ENCODE assay signal across 4 fruit fly cellular contexts in genomic region chr3R:31687782-31688181, dm6.
TF ChIP-seq lines count a peak whose summit lies in the region.

No protein-coding gene starts in this region.

- TF ChIP-seq CTCF in whole organism, embryonic (GFP tag; optimal IDR thresholded peaks at IDR 0.05; lab: Kevin White, UChicago) = no peak

TF ChIP-seq in whole organism, embryonic, 481 proteins besides CTCF, POLR2A, EP300 and RAD21 (continues in another document):
- no peak for TF ChIP-seq Rx (GFP tag; IDR thresholded peaks at IDR 0.05; lab: Robert Waterston, UW)
- no peak for TF ChIP-seq CG12744 (GFP tag; optimal IDR thresholded peaks at IDR 0.05; lab: Kevin White, UChicago)
- TF ChIP-seq E2f1 (GFP tag; IDR thresholded peaks at IDR 0.05; lab: Robert Waterston, UW) = no peak
- TF ChIP-seq CG12236 (GFP tag; optimal IDR thresholded peaks at IDR 0.05; lab: Kevin White, UChicago) = no peak
- TF ChIP-seq twi (tag; optimal IDR thresholded peaks at IDR 0.05; lab: Kevin White, UChicago) = no peak
- TF ChIP-seq Gsc (GFP tag; IDR thresholded peaks at IDR 0.05; lab: Robert Waterston, UW) = no peak
- no peak for TF ChIP-seq tup (GFP tag; optimal IDR thresholded peaks at IDR 0.05; lab: Kevin White, UChicago)
- no peak for TF ChIP-seq dm (GFP tag; optimal IDR thresholded peaks at IDR 0.05; lab: Kevin White, UChicago)
- no peak for TF ChIP-seq tin (GFP tag; optimal IDR thresholded peaks at IDR 0.05; lab: Kevin White, UChicago)
- no peak for TF ChIP-seq CG6654 (GFP tag; optimal IDR thresholded peaks at IDR 0.05; lab: Kevin White, UChicago)
- TF ChIP-seq CG18764 (GFP tag; optimal IDR thresholded peaks at IDR 0.05; lab: Kevin White, UChicago) = no peak
- no peak for TF ChIP-seq Eip74EF (GFP tag; optimal IDR thresholded peaks at IDR 0.05; lab: Kevin White, UChicago)
- no peak for TF ChIP-seq kay (GFP tag; optimal IDR thresholded peaks at IDR 0.05; lab: Kevin White, UChicago)
- TF ChIP-seq CG7928 (GFP tag; optimal IDR thresholded peaks at IDR 0.05; lab: Kevin White, UChicago) = no peak
- no peak for TF ChIP-seq vfl (GFP tag; optimal IDR thresholded peaks at IDR 0.05; lab: Kevin White, UChicago)
- TF ChIP-seq CG5953 (GFP tag; IDR thresholded peaks at IDR 0.05; lab: Robert Waterston, UW) = no peak
- no peak for TF ChIP-seq schlank (tag; optimal IDR thresholded peaks at IDR 0.05; lab: Kevin White, UChicago)
- TF ChIP-seq esg (GFP tag; conservative IDR thresholded peaks at IDR 0.05; lab: Robert Waterston, UW) = 0 out of 2 replicates have a peak, but pooled peaks have one; percentile 5
- TF ChIP-seq CG43689 (GFP tag; IDR thresholded peaks at IDR 0.05; lab: Robert Waterston, UW) = no peak
- TF ChIP-seq CG11085 (GFP tag; IDR thresholded peaks at IDR 0.05; lab: Robert Waterston, UW) = no peak
- no peak for TF ChIP-seq CG13894 (tag; optimal IDR thresholded peaks at IDR 0.05; lab: Kevin White, UChicago)
- TF ChIP-seq NfI (GFP tag; optimal IDR thresholded peaks at IDR 0.05; lab: Kevin White, UChicago) = peak; percentile 16
- peak; percentile 49 for TF ChIP-seq CG12391 (tag; optimal IDR thresholded peaks at IDR 0.05; lab: Kevin White, UChicago)
- TF ChIP-seq salm (tag; optimal IDR thresholded peaks at IDR 0.05; lab: Kevin White, UChicago) = no peak

TF ChIP-seq in whole organism, prepupa, 60 proteins besides CTCF, POLR2A, EP300 and RAD21 (continues in another document):
- TF ChIP-seq CG3919 (GFP tag; optimal IDR thresholded peaks at IDR 0.05; lab: Kevin White, UChicago) (peak; percentile 68), Eip93F (GFP tag; optimal IDR thresholded peaks at IDR 0.05; lab: Kevin White, UChicago) (no peak), CG6276 (GFP tag; optimal IDR thresholded peaks at IDR 0.05; lab: Kevin White, UChicago) (peak; percentile 8), CG8319 (GFP tag; optimal IDR thresholded peaks at IDR 0.05; lab: Kevin White, UChicago) (no peak), dac (GFP tag; optimal IDR thresholded peaks at IDR 0.05; lab: Kevin White, UChicago) (peak; percentile 45), CG16779 (tag; optimal IDR thresholded peaks at IDR 0.05; lab: Kevin White, UChicago) (no peak), CG7368 (GFP tag; optimal IDR thresholded peaks at IDR 0.05; lab: Kevin White, UChicago) (no peak), Sox14 (GFP tag; optimal IDR thresholded peaks at IDR 0.05; lab: Kevin White, UChicago) (peak; percentile 72), CG8632 (GFP tag; optimal IDR thresholded peaks at IDR 0.05; lab: Kevin White, UChicago) (peak; percentile 20), CG11762 (GFP tag; optimal IDR thresholded peaks at IDR 0.05; lab: Kevin White, UChicago; ENCODE audit: insufficient read depth) (no peak), CG6792 (GFP tag; optimal IDR thresholded peaks at IDR 0.05; lab: Kevin White, UChicago) (peak; percentile 41), CG8119 (GFP tag; IDR thresholded peaks at IDR 0.05; lab: Robert Waterston, UW) (peak; percentile 68), Sox102F (GFP tag; optimal IDR thresholded peaks at IDR 0.05; lab: Kevin White, UChicago) (peak; percentile 77), CG11294 (GFP tag; IDR thresholded peaks at IDR 0.05; lab: Robert Waterston, UW) (peak; percentile 18; the same call in 1 of the 2 replicates), CG1621 (tag; optimal IDR thresholded peaks at IDR 0.05; lab: Kevin White, UChicago) (no peak), Hr4 (GFP tag; optimal IDR thresholded peaks at IDR 0.05; lab: Kevin White, UChicago) (peak; percentile 66), vri (GFP tag; optimal IDR thresholded peaks at IDR 0.05; lab: Kevin White, UChicago) (no peak), achi (GFP tag; optimal IDR thresholded peaks at IDR 0.05; lab: Kevin White, UChicago) (peak; percentile 48), pdm3 (GFP tag; optimal IDR thresholded peaks at IDR 0.05; lab: Kevin White, UChicago) (peak; percentile 70), Lpt (GFP tag; optimal IDR thresholded peaks at IDR 0.05; lab: Kevin White, UChicago) (peak; percentile 20), Sox15 (GFP tag; optimal IDR thresholded peaks at IDR 0.05; lab: Kevin White, UChicago) (peak; percentile 20), Eip75B (GFP tag; optimal IDR thresholded peaks at IDR 0.05; lab: Kevin White, UChicago) (peak; percentile 61), CG6854 (GFP tag; optimal IDR thresholded peaks at IDR 0.05; lab: Kevin White, UChicago) (no peak), ss (GFP tag; optimal IDR thresholded peaks at IDR 0.05; lab: Kevin White, UChicago) (no peak)

TF ChIP-seq in whole organism, pupa, 21 proteins besides CTCF, POLR2A, EP300 and RAD21:
- TF ChIP-seq CG13204 (GFP tag; optimal IDR thresholded peaks at IDR 0.05; lab: Kevin White, UChicago) (no peak), CG9948 (tag; optimal IDR thresholded peaks at IDR 0.05; lab: Kevin White, UChicago) (no peak), Ets98B (GFP tag; IDR thresholded peaks at IDR 0.05; lab: Robert Waterston, UW) (peak; percentile 53), CG14655 (GFP tag; optimal IDR thresholded peaks at IDR 0.05; lab: Kevin White, UChicago) (peak; percentile 64), Snoo (tag; optimal IDR thresholded peaks at IDR 0.05; lab: Kevin White, UChicago) (peak; percentile 49), CG8159 (tag; optimal IDR thresholded peaks at IDR 0.05; lab: Kevin White, UChicago) (no peak), CG32121 (GFP tag; IDR thresholded peaks at IDR 0.05; lab: Robert Waterston, UW) (peak; percentile 62; the same call in 1 of the 2 replicates), rn (GFP tag; IDR thresholded peaks at IDR 0.05; lab: Robert Waterston, UW) (peak; percentile 41; the same call in 1 of the 2 replicates), gl (tag; optimal IDR thresholded peaks at IDR 0.05; lab: Kevin White, UChicago) (no peak), Pif1B (GFP tag; optimal IDR thresholded peaks at IDR 0.05; lab: Kevin White, UChicago) (peak; percentile 60), Pif1A (GFP tag; optimal IDR thresholded peaks at IDR 0.05; lab: Kevin White, UChicago) (peak; percentile 61), CG10348 (GFP tag; IDR thresholded peaks at IDR 0.05; lab: Robert Waterston, UW) (no peak), D1 (tag; optimal IDR thresholded peaks at IDR 0.05; lab: Kevin White, UChicago) (no peak), CG34367 (tag; optimal IDR thresholded peaks at IDR 0.05; lab: Kevin White, UChicago) (no peak), EcR (GFP tag; optimal IDR thresholded peaks at IDR 0.05; lab: Kevin White, UChicago) (no peak), CG8301 (tag; optimal IDR thresholded peaks at IDR 0.05; lab: Kevin White, UChicago) (peak; percentile 55), CG15710 (tag; optimal IDR thresholded peaks at IDR 0.05; lab: Kevin White, UChicago) (peak; percentile 2), CG12605 (GFP tag; IDR thresholded peaks at IDR 0.05; lab: Robert Waterston, UW) (peak; percentile 49), CG17806 (tag; optimal IDR thresholded peaks at IDR 0.05; lab: Kevin White, UChicago) (peak; percentile 10), CG4496 (GFP tag; IDR thresholded peaks at IDR 0.05; lab: Robert Waterston, UW) (peak; percentile 73; the same call in 1 of the 3 replicates), fd96Ca (GFP tag; IDR thresholded peaks at IDR 0.05; lab: Robert Waterston, UW) (peak; percentile 62; the same call in 2 of the 3 replicates)

TF ChIP-seq in whole organism, wandering third instar larva, 38 proteins besides CTCF, POLR2A, EP300 and RAD21:
- peak; percentile 29 for TF ChIP-seq h (GFP tag; optimal IDR thresholded peaks at IDR 0.05; lab: Kevin White, UChicago)
- no peak for TF ChIP-seq Vsx2 (GFP tag; optimal IDR thresholded peaks at IDR 0.05; lab: Kevin White, UChicago; ENCODE audit: partially characterized antibody)
- no peak for TF ChIP-seq CrebA (GFP tag; optimal IDR thresholded peaks at IDR 0.05; lab: Kevin White, UChicago; ENCODE audit: borderline replicate concordance)
- no peak for TF ChIP-seq Dfd (GFP tag; optimal IDR thresholded peaks at IDR 0.05; lab: Kevin White, UChicago)
- peak; percentile 10 for TF ChIP-seq ey (GFP tag; optimal IDR thresholded peaks at IDR 0.05; lab: Kevin White, UChicago)
- no peak for TF ChIP-seq woc (GFP tag; optimal IDR thresholded peaks at IDR 0.05; lab: Kevin White, UChicago)
- peak in 1 of 2 experiments; percentile 21 for TF ChIP-seq foxo (GFP tag; optimal IDR thresholded peaks at IDR 0.05; lab: Kevin White, UChicago)
- no peak for TF ChIP-seq psq (GFP tag; optimal IDR thresholded peaks at IDR 0.05; lab: Kevin White, UChicago)
- TF ChIP-seq tai (GFP tag; optimal IDR thresholded peaks at IDR 0.05; lab: Kevin White, UChicago) = no peak
- peak; percentile 21 for TF ChIP-seq fru (GFP tag; optimal IDR thresholded peaks at IDR 0.05; lab: Kevin White, UChicago)

Comparison
In these comparisons a context has a peak if more than half of its experiments do, and no peak if none do; other contexts are left out.
1. Of the 7 proteins assayed by ChIP-seq in both whole organism, embryonic and whole organism, prepupa: peak only in whole organism, embryonic: Blimp-1; only in whole organism, prepupa: Hr39 and Lpt; in both: Gug and Sox102F; in neither: 2.